Fruit fly (Drosophila melanogaster) whole organism, embryonic: Measurements from ENCODE around the gene CG33514.

Experiments used
- CG9727 ChIP-seq: fragments of 200-800 bp; sonication (Bioruptor generic); optimal IDR thresholded peaks from 3 replicates; lab custom pipeline; 2017; ENCODE audit warnings: missing biosample characterization, mild to moderate bottlenecking, missing genetic modification characterization
- Meics ChIP-seq: fragments of 200-800 bp; sonication (Bioruptor generic); optimal IDR thresholded peaks from 2 replicates; lab custom pipeline; 2017; ENCODE audit warnings: missing biosample characterization, mild to moderate bottlenecking, missing genetic modification characterization
- Sin3A ChIP-seq: fragments of >200 bp; optimal IDR thresholded peaks from 2 replicates; lab custom pipeline; 2018
- br ChIP-seq: fragments of >200 bp; optimal IDR thresholded peaks from 2 replicates; lab custom pipeline; 2017
- kay ChIP-seq: fragments of 200-800 bp; sonication (Bioruptor generic); optimal IDR thresholded peaks from 2 replicates; lab custom pipeline; 2016; ENCODE audit warnings: missing biosample characterization, missing genetic modification characterization

DNA sequence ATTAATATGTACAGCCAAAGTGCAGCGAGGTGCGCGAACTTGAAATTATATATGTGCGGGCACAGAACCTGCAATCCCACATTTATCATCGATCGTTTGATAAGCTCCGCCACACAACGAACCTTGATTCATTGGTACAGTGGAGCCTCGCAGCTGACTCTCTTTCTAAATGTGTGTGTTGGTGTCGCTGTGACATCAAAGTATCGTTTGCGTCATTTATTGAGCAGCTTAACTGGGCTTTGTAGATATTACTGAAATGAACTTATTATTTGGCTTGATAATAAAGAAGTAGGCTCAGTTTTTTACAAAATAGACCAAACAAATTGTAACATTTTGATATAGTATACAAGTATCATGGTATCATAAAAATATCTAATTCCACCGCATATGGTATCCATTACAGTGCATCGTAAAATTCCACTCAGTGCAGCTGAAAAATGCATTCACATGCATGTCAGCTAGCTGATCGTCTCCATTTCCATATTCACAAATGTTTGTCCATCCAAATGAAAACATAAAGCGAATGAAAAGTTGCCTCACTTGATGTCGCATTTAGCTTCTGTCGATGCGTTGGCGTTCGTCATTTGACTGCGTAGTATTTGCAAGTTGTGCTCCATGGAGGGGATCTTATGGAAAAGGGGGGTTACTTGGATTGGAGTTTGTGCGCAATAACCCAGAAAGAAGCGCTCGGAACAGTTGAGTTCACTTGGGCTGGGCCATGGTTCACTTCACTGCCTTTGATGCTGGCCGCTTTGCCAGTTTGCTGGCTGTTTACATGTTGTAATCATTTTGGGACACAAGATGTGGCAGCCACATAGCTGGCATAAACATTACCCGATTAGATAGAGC, 46.0 kb downstream of the CG33514 start:
- TF ChIP-seq Sin3A (lab: Kevin White, UChicago) (no peak), br (no peak), CG9727 (no peak), Meics (peak; percentile 21), kay (no peak)
